Fruit fly (Drosophila melanogaster): ENCODE data around the gene CG13457.

- no peak for TF ChIP-seq CG8478 (optimal IDR thresholded peaks at IDR 0.05)
- TF ChIP-seq CTCF (optimal IDR thresholded peaks at IDR 0.05), result no peak
Measured at dm6 chr3L:15078347-15078746, 52.8 kb downstream of the CG13457 start, which contains the start of gene Or71a.

Data from S2 (cell line).